Fruit fly (Drosophila melanogaster): ENCODE results near the gene CG14777.

DNA sequence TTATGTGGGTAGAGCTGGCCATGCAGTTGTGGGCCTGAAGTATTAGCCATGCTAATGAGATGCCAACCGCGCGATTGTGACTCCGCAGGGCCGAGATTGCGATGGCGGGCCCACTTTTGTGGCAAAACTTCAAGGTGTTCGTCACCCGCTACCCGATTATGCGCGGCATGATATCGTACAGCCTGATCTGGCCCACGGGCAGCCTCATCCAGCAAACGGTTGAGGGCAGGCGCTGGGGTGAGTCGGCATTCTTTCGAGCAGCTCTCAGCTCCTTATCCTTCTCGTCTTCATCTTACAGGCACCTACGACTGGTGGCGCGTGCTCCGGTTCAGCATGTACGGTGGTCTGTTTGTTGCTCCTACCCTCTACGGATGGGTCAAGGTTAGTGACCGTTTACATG lies 3.8 kb downstream of the CG14777 start, which contains the start of gene CG32808:
- TF ChIP-seq pan (optimal IDR thresholded peaks at IDR 0.05) (no peak), usp (GFP tag; optimal IDR thresholded peaks at IDR 0.05) (no peak)

Data from whole organism.